Fruit fly (Drosophila melanogaster): ENCODE results near the gene Spn.

Gene Spn

dm6 chr3L:2578737-2579136, 24.6 kb upstream of the Spn start (continued):
- TF ChIP-seq al (GFP tag; IDR thresholded peaks at IDR 0.05) (peak; percentile 40; the same call in 1 of the 2 replicates), sqz (GFP tag; optimal IDR thresholded peaks at IDR 0.05) (peak; percentile 51), zfh2 (GFP tag; optimal IDR thresholded peaks at IDR 0.05) (peak; percentile 29), Elba2 (GFP tag; optimal IDR thresholded peaks at IDR 0.05) (no peak), Dref (GFP tag; IDR thresholded peaks at IDR 0.05) (no peak), sima (GFP tag; optimal IDR thresholded peaks at IDR 0.05) (no peak), C15 (GFP tag; IDR thresholded peaks at IDR 0.05) (no peak), HHEX (GFP tag; optimal IDR thresholded peaks at IDR 0.05) (peak; percentile 27), bab2 (GFP tag; optimal IDR thresholded peaks at IDR 0.05) (peak; percentile 55), PHDP (tag; optimal IDR thresholded peaks at IDR 0.05) (peak; percentile 75), CG7839 (tag; optimal IDR thresholded peaks at IDR 0.05) (peak; percentile 73), oc (tag; optimal IDR thresholded peaks at IDR 0.05) (peak; percentile 60), CG6254 (GFP tag; optimal IDR thresholded peaks at IDR 0.05) (peak; percentile 57), ci (GFP tag; IDR thresholded peaks at IDR 0.05) (peak; percentile 75), wdn (GFP tag; IDR thresholded peaks at IDR 0.05) (0 out of 2 replicates have a peak, but pooled peaks have one; percentile 37), Myb (GFP tag; optimal IDR thresholded peaks at IDR 0.05) (peak; percentile 25), Dp (GFP tag; optimal IDR thresholded peaks at IDR 0.05) (no peak), CG3407 (GFP tag; optimal IDR thresholded peaks at IDR 0.05) (peak; percentile 33), dysf (GFP tag; IDR thresholded peaks at IDR 0.05) (peak; percentile 66), CG17829 (tag; optimal IDR thresholded peaks at IDR 0.05) (peak; percentile 63), CG9215 (GFP tag; IDR thresholded peaks at IDR 0.05) (peak; percentile 8; the same call in 1 of the 2 replicates), E2f2 (GFP tag; IDR thresholded peaks at IDR 0.05) (peak; percentile 32; the same call in 1 of the 2 replicates), CG1602 (GFP tag; optimal IDR thresholded peaks at IDR 0.05) (peak; percentile 25), D (optimal IDR thresholded peaks at IDR 0.05) (no peak), D (GFP tag; optimal IDR thresholded peaks at IDR 0.05) (peak; percentile 75), CG10274 (GFP tag; optimal IDR thresholded peaks at IDR 0.05) (peak; percentile 29), CG1024 (GFP tag; IDR thresholded peaks at IDR 0.05) (peak; percentile 34; the same call in 1 of the 2 replicates), CG6272 (GFP tag; IDR thresholded peaks at IDR 0.05) (no peak), BEAF-32 (GFP tag; optimal IDR thresholded peaks at IDR 0.05) (no peak), slbo (GFP tag; IDR thresholded peaks at IDR 0.05) (peak; percentile 68), CG17802 (tag; optimal IDR thresholded peaks at IDR 0.05) (no peak), gcm (GFP tag; optimal IDR thresholded peaks at IDR 0.05) (peak; percentile 18), onecut (GFP tag; IDR thresholded peaks at IDR 0.05) (0 out of 2 replicates have a peak, but pooled peaks have one; percentile 21), MBD-R2 (GFP tag; IDR thresholded peaks at IDR 0.05) (peak; percentile 14; the same call in 1 of the 2 replicates), Oaz (GFP tag; IDR thresholded peaks at IDR 0.05) (no peak), CG17912 (GFP tag; optimal IDR thresholded peaks at IDR 0.05) (no peak), CG10321 (GFP tag; IDR thresholded peaks at IDR 0.05) (no peak), caup (GFP tag; optimal IDR thresholded peaks at IDR 0.05; ENCODE audit: severe bottlenecking) (peak; percentile 46), eve (GFP tag; optimal IDR thresholded peaks at IDR 0.05) (peak in 1 of 2 experiments; percentile 55), Meics (GFP tag; optimal IDR thresholded peaks at IDR 0.05) (peak; percentile 55), Fer3 (tag; optimal IDR thresholded peaks at IDR 0.05) (peak; percentile 59), CG12236 (GFP tag; optimal IDR thresholded peaks at IDR 0.05) (no peak), pnt (GFP tag; optimal IDR thresholded peaks at IDR 0.05) (peak; percentile 14), Xbp1 (GFP tag; optimal IDR thresholded peaks at IDR 0.05) (peak; percentile 71), Gsc (GFP tag; IDR thresholded peaks at IDR 0.05) (no peak), nerfin-1 (tag; optimal IDR thresholded peaks at IDR 0.05) (peak; percentile 47), sna (GFP tag; IDR thresholded peaks at IDR 0.05; ENCODE audit: partially characterized antibody) (no peak), Deaf1 (tag; optimal IDR thresholded peaks at IDR 0.05) (peak; percentile 31), Ssrp (tag; optimal IDR thresholded peaks at IDR 0.05) (peak; percentile 72), Dip3 (GFP tag; optimal IDR thresholded peaks at IDR 0.05) (peak; percentile 25), CG4730 (GFP tag; IDR thresholded peaks at IDR 0.05) (0 out of 2 replicates have a peak, but pooled peaks have one; percentile 34)
